Worm (Caenorhabditis elegans): ENCODE results near the gene sly-1.

DNA sequence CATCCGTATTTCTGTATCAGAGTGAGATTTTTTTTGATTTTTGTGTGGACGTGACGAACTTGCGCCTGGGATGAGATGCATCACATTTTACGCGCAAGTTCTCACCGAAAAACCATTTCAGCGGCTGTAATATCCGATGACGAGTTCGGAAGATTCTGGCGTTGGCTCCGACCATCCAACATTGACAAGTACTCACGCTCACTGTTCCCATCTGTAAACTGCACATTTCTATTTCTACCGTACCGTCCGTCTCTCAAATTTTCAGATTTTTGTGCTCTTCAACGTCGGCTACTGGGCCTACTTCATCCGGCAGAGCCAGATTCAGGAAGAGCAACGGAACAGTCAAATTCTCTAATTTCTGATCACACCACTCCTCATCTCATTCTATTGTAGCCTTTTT, 20.6 kb downstream of the sly-1 start:
- TF ChIP-seq ztf-23 (GFP tag; IDR thresholded peaks at IDR 0.05): no peak
- no peak for TF ChIP-seq ztf-29 (GFP tag; IDR thresholded peaks at IDR 0.05)
- no peak for TF ChIP-seq flt-1 (GFP tag; IDR thresholded peaks at IDR 0.05)
- TF ChIP-seq ref-1 (GFP tag; conservative IDR thresholded peaks at IDR 0.05): no peak
- no peak for TF ChIP-seq klf-2 (GFP tag; conservative IDR thresholded peaks at IDR 0.05)
- no peak for TF ChIP-seq cog-1 (tag; optimal IDR thresholded peaks at IDR 0.05)
- no peak for TF ChIP-seq tab-1 (GFP tag; IDR thresholded peaks at IDR 0.05)
- no peak for TF ChIP-seq T22C8.4 (GFP tag; IDR thresholded peaks at IDR 0.05)
